Worm (Caenorhabditis elegans): ENCODE results near the gene ztf-22.

DNA sequence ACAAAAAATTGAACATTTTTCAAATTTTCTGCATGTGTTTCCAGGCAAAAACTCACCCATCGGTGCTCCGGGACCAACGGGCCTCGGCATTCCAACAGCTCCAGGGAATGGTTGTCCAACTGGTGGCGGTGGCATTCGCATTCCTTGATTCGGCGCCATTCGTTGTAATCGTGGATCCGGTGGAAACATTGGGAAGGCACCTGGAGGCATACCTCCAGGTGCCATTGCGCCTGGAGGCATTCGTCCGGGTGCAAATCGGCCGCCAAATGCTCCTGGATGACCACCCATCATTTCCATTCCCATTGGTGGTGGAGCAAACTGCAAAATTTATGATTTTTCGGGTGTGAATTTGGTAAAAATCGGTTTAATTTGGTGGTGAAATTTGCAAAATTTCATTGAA is 40.8 kb upstream of the ztf-22 start:
- TF ChIP-seq sma-9 (GFP tag; optimal IDR thresholded peaks at IDR 0.05), result no peak
- TF ChIP-seq sma-9 (tag; optimal IDR thresholded peaks at IDR 0.05), result no peak
- no peak for TF ChIP-seq nhr-237 (tag; optimal IDR thresholded peaks at IDR 0.05)
- TF ChIP-seq nhr-77 (tag; optimal IDR thresholded peaks at IDR 0.05), result no peak
- TF ChIP-seq R02D3.7 (tag; optimal IDR thresholded peaks at IDR 0.05), result no peak
- no peak for TF ChIP-seq elt-3 (tag; optimal IDR thresholded peaks at IDR 0.05)

All from whole organism, L2 larva.